Worm (Caenorhabditis elegans) whole organism, L4 larva: ENCODE results near the gene pkc-1.

Source experiments
- nhr-25 ChIP-seq: sonication (generic microtip); optimal IDR thresholded peaks from 2 replicates; lab custom pipeline; 2017; ENCODE audit warnings: missing genetic modification characterization, mild to moderate bottlenecking, missing compliant biosample characterization, antibody characterized with exemption, moderate library complexity, borderline replicate concordance; ENCODE audit not compliant: insufficient read depth
- unc-39 ChIP-seq: sonication (generic microtip); optimal IDR thresholded peaks from 2 replicates; lab custom pipeline; 2017; ENCODE audit warnings: missing biosample characterization, missing genetic modification characterization

DNA sequence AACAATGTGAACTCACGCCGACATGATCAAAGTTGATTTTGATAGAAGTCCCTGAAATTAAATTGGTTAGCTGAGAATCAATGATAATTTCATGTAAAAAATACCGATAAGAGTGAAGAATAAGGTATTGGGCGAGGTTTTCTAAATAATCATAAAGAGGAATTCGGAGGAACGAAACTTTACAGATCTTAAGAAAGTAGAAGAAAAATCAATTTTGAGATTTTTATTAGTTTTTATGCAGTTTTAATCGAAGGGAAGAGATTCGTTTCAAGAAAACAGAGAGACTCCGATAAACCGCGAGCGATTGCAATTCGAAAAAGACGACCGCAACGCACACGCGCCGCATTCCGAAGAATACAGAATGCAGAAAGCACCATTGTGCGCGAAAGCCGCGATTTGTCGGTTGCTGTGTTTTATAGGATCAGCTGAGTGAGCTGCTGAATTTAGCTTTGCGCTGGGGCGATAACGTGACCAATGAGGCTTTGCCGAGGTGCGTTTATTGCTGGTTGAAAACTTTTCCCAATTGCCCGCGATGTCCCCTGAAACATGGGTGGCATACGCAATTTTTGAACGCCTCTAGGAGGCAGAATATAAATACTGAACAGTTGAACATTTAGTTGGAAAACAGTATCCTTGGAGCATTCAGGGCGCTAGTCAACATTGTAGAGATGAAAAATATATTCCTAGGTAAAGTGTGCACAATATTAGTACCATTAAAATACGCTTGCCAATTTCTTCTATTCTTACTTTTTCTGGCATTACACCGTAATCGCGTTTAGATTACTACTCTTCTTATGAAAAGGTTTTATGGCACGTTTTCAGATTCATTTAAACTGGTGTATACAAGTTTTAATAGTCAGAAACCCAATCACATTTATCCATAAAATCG, 52.0 kb downstream of the pkc-1 start, which contains the start of gene snr-4:
- no peak for TF ChIP-seq unc-39 (tag; lab: Kevin White, UChicago)
- peak; percentile 79 for TF ChIP-seq nhr-25 (tag; lab: Kevin White, UChicago)
